Fruit fly (Drosophila melanogaster): ENCODE results near the gene CG11755.

CG11755 gene

DNA sequence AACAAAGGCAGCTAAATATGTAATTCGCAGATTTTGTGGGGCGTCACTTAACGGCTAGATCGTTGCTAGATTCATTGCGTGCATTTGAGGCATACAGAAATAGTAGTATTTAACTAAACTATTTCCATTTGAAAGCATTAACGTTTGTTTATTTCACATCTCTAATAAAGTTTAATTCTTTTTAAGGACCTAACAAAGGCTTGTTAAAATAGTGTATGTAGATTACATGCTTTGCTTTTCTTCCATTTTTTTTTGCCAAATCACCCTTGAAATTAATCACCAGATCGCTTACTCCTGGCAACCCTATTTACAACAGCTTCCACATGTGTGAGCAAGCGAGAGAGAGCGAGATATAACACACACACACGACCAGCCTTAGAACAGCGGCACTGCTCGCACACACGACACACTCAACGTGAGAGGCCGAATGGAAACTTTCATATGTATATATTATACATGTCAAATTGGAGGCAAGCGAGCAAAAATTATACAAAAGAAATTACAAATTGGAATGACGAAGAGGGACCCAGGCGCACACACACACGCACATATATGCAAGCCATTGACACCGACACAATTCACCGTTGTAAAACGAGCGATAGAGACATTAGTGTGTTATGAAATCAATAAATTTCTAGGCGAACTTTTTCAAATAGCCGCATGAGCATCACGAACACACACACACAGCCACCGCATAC is 17.4 kb upstream of the CG11755 start (continued):
- TF ChIP-seq inv (GFP tag; IDR thresholded peaks at IDR 0.05; ENCODE audit: partially characterized antibody) = peak; percentile 10; the same call in 1 of the 2 replicates
- TF ChIP-seq Eip74EF (GFP tag; optimal IDR thresholded peaks at IDR 0.05) = peak in 1 of 2 experiments; percentile 32
- peak; percentile 41 for TF ChIP-seq NC2β (GFP tag; optimal IDR thresholded peaks at IDR 0.05)
- TF ChIP-seq phol (tag; optimal IDR thresholded peaks at IDR 0.05) = peak; percentile 55
- peak; percentile 64 for TF ChIP-seq Camta (GFP tag; optimal IDR thresholded peaks at IDR 0.05)
- peak; percentile 64 for TF ChIP-seq CG12769 (tag; optimal IDR thresholded peaks at IDR 0.05)
- TF ChIP-seq ap (GFP tag; IDR thresholded peaks at IDR 0.05) = no peak
- TF ChIP-seq pfk (GFP tag; optimal IDR thresholded peaks at IDR 0.05) = peak; percentile 43
- peak; percentile 75 for TF ChIP-seq Med (GFP tag)
- TF ChIP-seq Hr51 (GFP tag; optimal IDR thresholded peaks at IDR 0.05) = peak; percentile 14 to 67
- TF ChIP-seq ind (GFP tag; optimal IDR thresholded peaks at IDR 0.05) = peak; percentile 23
- no peak for TF ChIP-seq Poxn (GFP tag; IDR thresholded peaks at IDR 0.05)
- TF ChIP-seq rib (GFP tag; IDR thresholded peaks at IDR 0.05) = peak; percentile 74
- TF ChIP-seq CG6813 (GFP tag; optimal IDR thresholded peaks at IDR 0.05) = peak; percentile 57
- peak; percentile 75 for TF ChIP-seq Meics (GFP tag; optimal IDR thresholded peaks at IDR 0.05)
- peak; percentile 40 for TF ChIP-seq sisA (GFP tag; IDR thresholded peaks at IDR 0.05)
- no peak for TF ChIP-seq CG8359 (GFP tag; optimal IDR thresholded peaks at IDR 0.05; ENCODE audit: borderline replicate concordance)
- TF ChIP-seq pb (GFP tag; optimal IDR thresholded peaks at IDR 0.05) = no peak
- no peak for TF ChIP-seq BEAF-32 (GFP tag; optimal IDR thresholded peaks at IDR 0.05)
- TF ChIP-seq CoRest (tag; optimal IDR thresholded peaks at IDR 0.05) = peak; percentile 65
- peak; percentile 33 for TF ChIP-seq zfh2 (GFP tag; optimal IDR thresholded peaks at IDR 0.05)
- TF ChIP-seq CG14014 (GFP tag; IDR thresholded peaks at IDR 0.05) = peak; percentile 65; the same call in 1 of the 2 replicates
- no peak for TF ChIP-seq Mrtf (GFP tag; IDR thresholded peaks at IDR 0.05)
- peak; percentile 34; the same call in 1 of the 2 replicates for TF ChIP-seq wdn (GFP tag; IDR thresholded peaks at IDR 0.05)
- peak; percentile 70 for TF ChIP-seq CG5180 (GFP tag; optimal IDR thresholded peaks at IDR 0.05)
- peak; percentile 10 for TF ChIP-seq emc (GFP tag; optimal IDR thresholded peaks at IDR 0.05)
- TF ChIP-seq TFAM (GFP tag; optimal IDR thresholded peaks at IDR 0.05) = no peak
- peak; percentile 73 for TF ChIP-seq twi (tag; optimal IDR thresholded peaks at IDR 0.05)
- no peak for TF ChIP-seq D (optimal IDR thresholded peaks at IDR 0.05)
- TF ChIP-seq D (GFP tag; optimal IDR thresholded peaks at IDR 0.05) = peak; percentile 54
- no peak for TF ChIP-seq HLH4C (GFP tag; IDR thresholded peaks at IDR 0.05; ENCODE audit: partially characterized antibody)
- TF ChIP-seq ci (GFP tag; IDR thresholded peaks at IDR 0.05) = peak; percentile 79
- TF ChIP-seq CG9876 (GFP tag; optimal IDR thresholded peaks at IDR 0.05) = no peak
- TF ChIP-seq CG11723 (GFP tag; optimal IDR thresholded peaks at IDR 0.05) = peak; percentile 43
- TF ChIP-seq ERR (GFP tag; optimal IDR thresholded peaks at IDR 0.05) = peak; percentile 19
- TF ChIP-seq maf-S (GFP tag; optimal IDR thresholded peaks at IDR 0.05) = peak; percentile 32
- peak; percentile 19 for TF ChIP-seq Usf (GFP tag; optimal IDR thresholded peaks at IDR 0.05)
- peak; percentile 47 for TF ChIP-seq CG4328 (GFP tag; optimal IDR thresholded peaks at IDR 0.05)
- TF ChIP-seq ken (GFP tag; IDR thresholded peaks at IDR 0.05) = 0 out of 3 replicates have a peak, but pooled peaks have one; percentile 18
- TF ChIP-seq CG1024 (GFP tag; IDR thresholded peaks at IDR 0.05) = no peak
- TF ChIP-seq Abd-B (GFP tag; optimal IDR thresholded peaks at IDR 0.05) = peak; percentile 27
- TF ChIP-seq CG14710 (tag; optimal IDR thresholded peaks at IDR 0.05) = peak; percentile 15
- peak; percentile 73 for TF ChIP-seq vvl (GFP tag; IDR thresholded peaks at IDR 0.05)
- TF ChIP-seq onecut (GFP tag; IDR thresholded peaks at IDR 0.05) = peak; percentile 51
- peak; percentile 70 for TF ChIP-seq YL-1 (GFP tag; optimal IDR thresholded peaks at IDR 0.05)
- TF ChIP-seq Spps (tag; optimal IDR thresholded peaks at IDR 0.05) = no peak
- TF ChIP-seq CG4404 (GFP tag; IDR thresholded peaks at IDR 0.05) = no peak
- TF ChIP-seq cwo (GFP tag; optimal IDR thresholded peaks at IDR 0.05) = peak; percentile 52
- TF ChIP-seq CTCF (GFP tag; optimal IDR thresholded peaks at IDR 0.05) = peak; percentile 19
- no peak for TF ChIP-seq CG3163 (GFP tag; optimal IDR thresholded peaks at IDR 0.05)

All from whole organism, embryonic.